Fruit fly (Drosophila melanogaster): ENCODE results near the gene CG17122.

CG17122 gene

dm6 chr3L:20309758-20310733 is 34.9 kb upstream of the CG17122 start (continued):
- peak; percentile 53; the same call in 1 of the 2 replicates for TF ChIP-seq Xrp1 (GFP tag; IDR thresholded peaks at IDR 0.05)

- no peak for TF ChIP-seq CG9609 (GFP tag; optimal IDR thresholded peaks at IDR 0.05)
- no peak for TF ChIP-seq CG12104 (GFP tag; optimal IDR thresholded peaks at IDR 0.05)
- no peak for TF ChIP-seq en (GFP tag; optimal IDR thresholded peaks at IDR 0.05)
Observed at dm6 chr3L:20309354-20309753, 34.2 kb upstream of the CG17122 start, which contains the start of gene polo. polo (plus strand) TSS chr3L:20309654.

- TF ChIP-seq onecut (GFP tag; IDR thresholded peaks at IDR 0.05) (peak; percentile 44; the same call in 1 of the 2 replicates), luna (GFP tag; optimal IDR thresholded peaks at IDR 0.05) (no peak), ewg (GFP tag; optimal IDR thresholded peaks at IDR 0.05) (peak; percentile 99), CG5953 (GFP tag; IDR thresholded peaks at IDR 0.05) (no peak), CG12104 (GFP tag; optimal IDR thresholded peaks at IDR 0.05) (no peak), z (GFP tag; IDR thresholded peaks at IDR 0.05) (no peak), Nf-YA (GFP tag; IDR thresholded peaks at IDR 0.05) (no peak), Ets65A (GFP tag) (no peak), emc (GFP tag; optimal IDR thresholded peaks at IDR 0.05) (no peak), Deaf1 (tag; optimal IDR thresholded peaks at IDR 0.05) (peak; percentile 62), CG32767 (GFP tag; IDR thresholded peaks at IDR 0.05) (0 out of 2 replicates have a peak, but pooled peaks have one; percentile 22), Sox100B (GFP tag; optimal IDR thresholded peaks at IDR 0.05) (no peak), Taf1 (GFP tag; IDR thresholded peaks at IDR 0.05) (no peak), CG8290 (GFP tag; optimal IDR thresholded peaks at IDR 0.05) (no peak), CG8290 (tag; optimal IDR thresholded peaks at IDR 0.05) (peak in 1 of 2 experiments; percentile 24), fd64A (GFP tag; optimal IDR thresholded peaks at IDR 0.05) (no peak), CG5180 (GFP tag; optimal IDR thresholded peaks at IDR 0.05) (no peak), ERR (GFP tag; optimal IDR thresholded peaks at IDR 0.05) (no peak), Med (GFP tag) (peak; percentile 4), mld (GFP tag; IDR thresholded peaks at IDR 0.05; ENCODE audit: partially characterized antibody) (no peak), CG42726 (GFP tag; IDR thresholded peaks at IDR 0.05; ENCODE audit: partially characterized antibody) (0 out of 2 replicates have a peak, but pooled peaks have one; percentile 42), CG34422 (GFP tag; IDR thresholded peaks at IDR 0.05) (peak; percentile 31; the same call in 1 of the 3 replicates), lov (optimal IDR thresholded peaks at IDR 0.05) (no peak), lov (GFP tag; IDR thresholded peaks at IDR 0.05) (no peak), HLHmδ (GFP tag; optimal IDR thresholded peaks at IDR 0.05) (no peak), Lpt (GFP tag; optimal IDR thresholded peaks at IDR 0.05) (no peak), org-1 (GFP tag; optimal IDR thresholded peaks at IDR 0.05) (no peak), Xbp1 (GFP tag; optimal IDR thresholded peaks at IDR 0.05) (no peak), crol (GFP tag; IDR thresholded peaks at IDR 0.05) (peak; percentile 92), CG17385 (GFP tag; optimal IDR thresholded peaks at IDR 0.05) (no peak), fd96Cb (tag; optimal IDR thresholded peaks at IDR 0.05) (no peak), Chrac-16 (GFP tag; optimal IDR thresholded peaks at IDR 0.05) (no peak), lbe (GFP tag; optimal IDR thresholded peaks at IDR 0.05) (no peak), CG13424 (tag; optimal IDR thresholded peaks at IDR 0.05) (no peak), CG17359 (tag; optimal IDR thresholded peaks at IDR 0.05) (no peak), lab (GFP tag; optimal IDR thresholded peaks at IDR 0.05) (peak; percentile 37), Dbx (GFP tag; IDR thresholded peaks at IDR 0.05) (no peak), CG8388 (GFP tag; optimal IDR thresholded peaks at IDR 0.05) (no peak), Six4 (GFP tag; optimal IDR thresholded peaks at IDR 0.05) (no peak), seq (GFP tag; IDR thresholded peaks at IDR 0.05) (0 out of 2 replicates have a peak, but pooled peaks have one; percentile 10), gsb-n (tag; optimal IDR thresholded peaks at IDR 0.05) (no peak), her (GFP tag; optimal IDR thresholded peaks at IDR 0.05) (no peak)
Observed at dm6 chr3L:20306142-20306541, 31.0 kb upstream of the CG17122 start, which contains the start of gene CG32225. CG32225 (minus strand) TSS chr3L:20306283.

Measured in whole organism, embryonic.